Fruit fly (Drosophila melanogaster): ENCODE data around the gene ed.

ed gene

DNA sequence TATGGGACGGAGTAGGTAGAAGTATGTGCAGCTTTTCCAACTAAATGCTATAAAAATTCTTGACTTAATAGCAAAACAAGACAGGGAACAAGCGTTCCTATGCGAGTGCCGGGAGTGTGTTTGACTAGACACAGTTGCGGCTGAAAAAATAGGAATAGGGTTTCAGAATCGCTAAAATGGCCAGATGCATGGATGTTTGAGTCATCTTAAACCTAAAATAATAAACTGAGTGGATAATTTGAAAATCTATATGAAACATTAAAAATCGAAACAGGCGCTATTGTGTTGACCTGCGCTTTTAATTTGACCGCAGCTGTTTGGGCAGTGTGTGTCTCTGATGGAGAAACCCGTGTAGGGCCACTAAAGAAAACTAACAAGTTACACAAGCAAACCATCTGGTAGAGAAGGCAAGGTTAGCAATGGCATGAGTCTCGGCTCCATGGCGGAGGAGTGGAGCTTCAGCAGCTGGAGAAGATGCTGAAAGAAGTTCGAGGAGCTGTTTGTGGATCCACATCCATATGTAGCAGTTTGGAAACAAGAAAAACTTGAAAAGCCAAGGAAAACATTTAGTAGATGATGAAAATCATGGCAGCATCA lies 62.6 kb downstream of the ed start:
- TF ChIP-seq CG10631 (GFP tag; optimal IDR thresholded peaks at IDR 0.05), result peak; percentile 87
- TF ChIP-seq Sox14 (GFP tag; optimal IDR thresholded peaks at IDR 0.05), result peak; percentile 85
- peak; percentile 19 for TF ChIP-seq Sox15 (GFP tag; optimal IDR thresholded peaks at IDR 0.05)
- no peak for TF ChIP-seq CG6854 (GFP tag; optimal IDR thresholded peaks at IDR 0.05)
- no peak for TF ChIP-seq fkh (GFP tag; optimal IDR thresholded peaks at IDR 0.05)
- TF ChIP-seq net (GFP tag; optimal IDR thresholded peaks at IDR 0.05), result peak; percentile 76
- peak; percentile 1 for TF ChIP-seq CG31627 (GFP tag; optimal IDR thresholded peaks at IDR 0.05)
- TF ChIP-seq CG6276 (GFP tag; optimal IDR thresholded peaks at IDR 0.05), result peak; percentile 76
- peak; percentile 75 for TF ChIP-seq CG3032 (tag; optimal IDR thresholded peaks at IDR 0.05)
- TF ChIP-seq CG6792 (GFP tag; optimal IDR thresholded peaks at IDR 0.05), result peak; percentile 64
- TF ChIP-seq svp (GFP tag), result peak; percentile 30
- TF ChIP-seq lz (GFP tag; optimal IDR thresholded peaks at IDR 0.05), result peak; percentile 32
- TF ChIP-seq CG11902 (GFP tag; optimal IDR thresholded peaks at IDR 0.05), result no peak
- peak; percentile 92 for TF ChIP-seq CG6163 (GFP tag; IDR thresholded peaks at IDR 0.05)
- TF ChIP-seq Met (GFP tag; optimal IDR thresholded peaks at IDR 0.05), result peak; percentile 32
- peak; percentile 77 for TF ChIP-seq Gug (GFP tag; IDR thresholded peaks at IDR 0.05)
- peak; percentile 69 for TF ChIP-seq spab (GFP tag; optimal IDR thresholded peaks at IDR 0.05)
- TF ChIP-seq OdsH (GFP tag; optimal IDR thresholded peaks at IDR 0.05), result peak; percentile 81
- TF ChIP-seq Hr4 (GFP tag; optimal IDR thresholded peaks at IDR 0.05), result peak; percentile 82
- peak; percentile 33 for TF ChIP-seq esn (GFP tag; optimal IDR thresholded peaks at IDR 0.05)
- peak; percentile 91 for TF ChIP-seq CG32006 (GFP tag; optimal IDR thresholded peaks at IDR 0.05)
- peak; percentile 50 to 66 for TF ChIP-seq ss (GFP tag; optimal IDR thresholded peaks at IDR 0.05)
- TF ChIP-seq CG10669 (GFP tag; optimal IDR thresholded peaks at IDR 0.05), result peak; percentile 82
- TF ChIP-seq CG6808 (GFP tag; optimal IDR thresholded peaks at IDR 0.05), result peak; percentile 68
- peak; percentile 21 for TF ChIP-seq CG8319 (GFP tag; optimal IDR thresholded peaks at IDR 0.05)
- peak; percentile 75 for TF ChIP-seq CG11294 (GFP tag; IDR thresholded peaks at IDR 0.05)
- TF ChIP-seq pdm3 (GFP tag; optimal IDR thresholded peaks at IDR 0.05), result peak; percentile 80
- TF ChIP-seq Hr39 (GFP tag; optimal IDR thresholded peaks at IDR 0.05), result peak; percentile 25
- TF ChIP-seq dsx (GFP tag; optimal IDR thresholded peaks at IDR 0.05; ENCODE audit: poor library complexity, severe bottlenecking), result peak; percentile 69
- no peak for TF ChIP-seq Sox102F (GFP tag; optimal IDR thresholded peaks at IDR 0.05)
- peak; percentile 36 for TF ChIP-seq CG34406 (GFP tag; optimal IDR thresholded peaks at IDR 0.05)
- TF ChIP-seq topi (GFP tag; optimal IDR thresholded peaks at IDR 0.05), result peak; percentile 45
- TF ChIP-seq Eip93F (GFP tag; optimal IDR thresholded peaks at IDR 0.05), result no peak
- TF ChIP-seq cyc (GFP tag; optimal IDR thresholded peaks at IDR 0.05), result peak; percentile 26
- peak; percentile 73 for TF ChIP-seq dac (GFP tag; optimal IDR thresholded peaks at IDR 0.05)
- TF ChIP-seq eg (GFP tag; IDR thresholded peaks at IDR 0.05), result peak; percentile 87
- no peak for TF ChIP-seq vri (GFP tag; optimal IDR thresholded peaks at IDR 0.05)
- peak; percentile 47 for TF ChIP-seq CG8632 (GFP tag; optimal IDR thresholded peaks at IDR 0.05)
- peak; percentile 91 for TF ChIP-seq CG8119 (GFP tag; IDR thresholded peaks at IDR 0.05)
- TF ChIP-seq Ets96B (tag; optimal IDR thresholded peaks at IDR 0.05), result peak; percentile 85
- TF ChIP-seq Blimp-1 (GFP tag; optimal IDR thresholded peaks at IDR 0.05), result no peak
- peak; percentile 86 for TF ChIP-seq Lpt (GFP tag; optimal IDR thresholded peaks at IDR 0.05)
- peak; percentile 80 for TF ChIP-seq Eip75B (GFP tag; optimal IDR thresholded peaks at IDR 0.05)
- peak; percentile 86 for TF ChIP-seq CG3919 (GFP tag; optimal IDR thresholded peaks at IDR 0.05)
- peak; percentile 50 for TF ChIP-seq CG11762 (GFP tag; optimal IDR thresholded peaks at IDR 0.05; ENCODE audit: insufficient read depth)
- TF ChIP-seq Smox (GFP tag; optimal IDR thresholded peaks at IDR 0.05), result no peak
- TF ChIP-seq fd85E (GFP tag; optimal IDR thresholded peaks at IDR 0.05), result no peak
- TF ChIP-seq fd59A (GFP tag; optimal IDR thresholded peaks at IDR 0.05), result peak; percentile 63
- TF ChIP-seq CG9139 (GFP tag; optimal IDR thresholded peaks at IDR 0.05), result peak; percentile 32
- TF ChIP-seq CG1621 (tag; optimal IDR thresholded peaks at IDR 0.05), result peak; percentile 74
- peak; percentile 75 for TF ChIP-seq CG4318 (GFP tag; optimal IDR thresholded peaks at IDR 0.05)

Data from whole organism, prepupa.